Worm (Caenorhabditis elegans) whole organism, L1 larva: ENCODE results near the gene F58G1.3.

Experiments used
- C16A3.4 ChIP-seq: fragments of 150-350 bp; optimal IDR thresholded peaks from 2 replicates; lab custom pipeline; 2014; ENCODE audit warnings: missing biosample characterization, missing genetic modification characterization
- aly-2 ChIP-seq: fragments of 150-350 bp; optimal IDR thresholded peaks from 2 replicates; lab custom pipeline; 2014; ENCODE audit warnings: missing biosample characterization, missing genetic modification characterization
- blmp-1 ChIP-seq: fragments of 150-350 bp; optimal IDR thresholded peaks from 2 replicates; lab custom pipeline; 2014; ENCODE audit warnings: missing biosample characterization, missing genetic modification characterization
- ceh-8 ChIP-seq: fragments of 200-800 bp; sonication (Bioruptor generic); optimal IDR thresholded peaks from 2 replicates; lab custom pipeline; 2018; ENCODE audit warnings: mild to moderate bottlenecking, missing genetic modification characterization, moderate library complexity, missing compliant biosample characterization
- ceh-82 ChIP-seq, 3 experiments: fragments of 150-350 bp in 1 of 3; sonication (generic microtip) in 2 of 3; optimal IDR thresholded peaks; 2 replicates each; lab custom pipeline; 2014 to 2017; ENCODE audit warnings: missing biosample characterization in 3 of 3, missing genetic modification characterization in 3 of 3
- ceh-88 ChIP-seq: fragments of 200-800 bp; sonication (Bioruptor generic); IDR thresholded peaks from 2 replicates; pipeline ENCODE4 v1.3.6; 2022; ENCODE audit warnings: missing genetic modification characterization, missing compliant biosample characterization
- ceh-90 ChIP-seq: sonication (generic microtip); optimal IDR thresholded peaks from 2 replicates; lab custom pipeline; 2016; ENCODE audit warnings: missing genetic modification characterization, missing compliant biosample characterization
- dpl-1 ChIP-seq, 3 experiments: fragments of 150-350 bp in 2 of 3; sonication (generic microtip) in 1 of 3; optimal IDR thresholded peaks; 2 replicates each; lab custom pipeline; 2014 to 2017; ENCODE audit warnings: missing biosample characterization in 3 of 3, missing genetic modification characterization in 3 of 3, missing genetic modification reagents in 3 of 3
- dsc-1 ChIP-seq: sonication (generic microtip); optimal IDR thresholded peaks from 2 replicates; lab custom pipeline; 2016; ENCODE audit warnings: mild to moderate bottlenecking, missing genetic modification characterization, missing compliant biosample characterization
- egl-27 ChIP-seq, 2 experiments: fragments of 150-350 bp in 1 of 2; sonication (generic microtip); optimal IDR thresholded peaks; 3 replicates each; lab custom pipeline; 2017 to 2018; ENCODE audit warnings: missing biosample characterization in 2 of 2, missing genetic modification characterization in 2 of 2, missing genetic modification reagents in 2 of 2
- elt-2 ChIP-seq: sonication (generic microtip); optimal IDR thresholded peaks from 2 replicates; lab custom pipeline; 2016; ENCODE audit warnings: missing genetic modification characterization, mild to moderate bottlenecking, inconsistent platforms, missing compliant biosample characterization, missing genetic modification reagents
- elt-3 ChIP-seq, 6 experiments: fragments of 150-350 bp in 1 of 6; sonication (generic microtip); optimal IDR thresholded peaks; 2 replicates each; lab custom pipeline; 2017 to 2018; ENCODE audit warnings: missing biosample characterization in 6 of 6, missing genetic modification characterization in 6 of 6, inconsistent platforms in 1 of 6
- ets-5 ChIP-seq: fragments of 200-800 bp; sonication (Bioruptor generic); IDR thresholded peaks from 2 replicates; pipeline ENCODE4 v1.3.6; 2022; ENCODE audit warnings: missing genetic modification characterization, missing compliant biosample characterization
- grh-1 ChIP-seq: fragments of 200-800 bp; sonication (Bioruptor generic); IDR thresholded peaks from 2 replicates; pipeline ENCODE4 v1.3.6; 2022; ENCODE audit warnings: missing genetic modification reagents, missing genetic modification characterization, missing compliant biosample characterization
- hlh-4 ChIP-seq: sonication (generic microtip); optimal IDR thresholded peaks from 2 replicates; lab custom pipeline; 2016; ENCODE audit warnings: mild to moderate bottlenecking, missing genetic modification characterization, missing compliant biosample characterization
- jun-1 ChIP-seq: fragments of 150-350 bp; optimal IDR thresholded peaks from 2 replicates; lab custom pipeline; 2014; ENCODE audit warnings: missing biosample characterization, missing genetic modification reagents, missing genetic modification characterization
- lin-13 ChIP-seq: fragments of 150-350 bp; optimal IDR thresholded peaks from 2 replicates; lab custom pipeline; 2014; ENCODE audit warnings: missing biosample characterization, missing genetic modification reagents, missing genetic modification characterization
- lin-15B ChIP-seq: fragments of 150-350 bp; sonication (generic microtip); optimal IDR thresholded peaks from 3 replicates; lab custom pipeline; 2014; ENCODE audit warnings: missing biosample characterization, missing genetic modification characterization
- lin-35 ChIP-seq, 2 experiments: fragments of 150-350 bp; optimal IDR thresholded peaks; 2 replicates each; lab custom pipeline; 2014; ENCODE audit warnings: missing biosample characterization in 2 of 2, missing genetic modification characterization in 2 of 2, missing genetic modification reagents in 2 of 2
- nhr-20 ChIP-seq: sonication (generic microtip); optimal IDR thresholded peaks from 2 replicates; lab custom pipeline; 2016; ENCODE audit warnings: mild to moderate bottlenecking, missing genetic modification characterization, missing compliant biosample characterization
- nhr-237 ChIP-seq: fragments of 150-350 bp; optimal IDR thresholded peaks from 2 replicates; lab custom pipeline; 2014; ENCODE audit warnings: missing biosample characterization, missing genetic modification characterization
- nhr-28 ChIP-seq: fragments of 150-350 bp; optimal IDR thresholded peaks from 2 replicates; lab custom pipeline; 2014; ENCODE audit warnings: missing biosample characterization, missing genetic modification characterization
- nhr-85 ChIP-seq: sonication (generic microtip); peaks from one replicate; lab custom pipeline; 2016; ENCODE audit warnings: missing genetic modification characterization, inconsistent platforms, missing compliant biosample characterization
- pax-3 ChIP-seq: fragments of 200-800 bp; sonication (Bioruptor generic); optimal IDR thresholded peaks from 2 replicates; lab custom pipeline; 2018; ENCODE audit warnings: mild to moderate bottlenecking, missing genetic modification characterization, moderate library complexity, missing compliant biosample characterization
- pqm-1 ChIP-seq: sonication (generic microtip); optimal IDR thresholded peaks from 3 replicates; lab custom pipeline; 2017; ENCODE audit warnings: missing biosample characterization, missing genetic modification characterization
- snpc-4 ChIP-seq: fragments of 150-350 bp; optimal IDR thresholded peaks from 2 replicates; lab custom pipeline; 2014; ENCODE audit warnings: missing biosample characterization, missing genetic modification characterization
- snu-23 ChIP-seq: sonication (generic microtip); optimal IDR thresholded peaks from 2 replicates; lab custom pipeline; 2016; ENCODE audit warnings: missing genetic modification characterization, missing compliant biosample characterization
- sox-4 ChIP-seq: sonication (generic microtip); optimal IDR thresholded peaks from 2 replicates; lab custom pipeline; 2016; ENCODE audit warnings: missing genetic modification characterization, missing compliant biosample characterization
- sptf-1 ChIP-seq: fragments of 150-350 bp; optimal IDR thresholded peaks from 2 replicates; lab custom pipeline; 2014; ENCODE audit warnings: missing biosample characterization, missing genetic modification characterization
- unc-62 ChIP-seq: fragments of 150-350 bp; optimal IDR thresholded peaks from 2 replicates; lab custom pipeline; 2014; ENCODE audit warnings: missing biosample characterization, missing genetic modification reagents, missing genetic modification characterization
- unc-86 ChIP-seq: sonication (generic microtip); optimal IDR thresholded peaks from 2 replicates; lab custom pipeline; 2016; ENCODE audit warnings: missing genetic modification characterization, missing compliant biosample characterization
- zag-1 ChIP-seq: fragments of 150-350 bp; optimal IDR thresholded peaks from 2 replicates; lab custom pipeline; 2014; ENCODE audit warnings: missing biosample characterization, missing genetic modification characterization
- ztf-11 ChIP-seq, 2 experiments: sonication (generic microtip); optimal IDR thresholded peaks; 2 replicates each; lab custom pipeline; 2016 to 2017; ENCODE audit warnings: missing genetic modification characterization in 2 of 2, missing biosample characterization in 1 of 2, missing compliant biosample characterization in 1 of 2
- ztf-4 ChIP-seq: fragments of 150-350 bp; optimal IDR thresholded peaks from 2 replicates; lab custom pipeline; 2014; ENCODE audit warnings: missing biosample characterization, missing genetic modification characterization

Gene F58G1.3

ce11 chrII:12928241-12928640, at the start of gene F58G1.3:
TSS of gene F58G1.3 (minus strand) at chrII:12928341.
- TF ChIP-seq snpc-4 (tag; lab: Kevin White, UChicago) (no peak), ceh-88 (no peak), unc-86 (tag; lab: Kevin White, UChicago) (no peak), nhr-28 (no peak), nhr-237 (tag; lab: Kevin White, UChicago) (no peak)
- TF ChIP-seq, all 84 proteins: peak for 0

DNA sequence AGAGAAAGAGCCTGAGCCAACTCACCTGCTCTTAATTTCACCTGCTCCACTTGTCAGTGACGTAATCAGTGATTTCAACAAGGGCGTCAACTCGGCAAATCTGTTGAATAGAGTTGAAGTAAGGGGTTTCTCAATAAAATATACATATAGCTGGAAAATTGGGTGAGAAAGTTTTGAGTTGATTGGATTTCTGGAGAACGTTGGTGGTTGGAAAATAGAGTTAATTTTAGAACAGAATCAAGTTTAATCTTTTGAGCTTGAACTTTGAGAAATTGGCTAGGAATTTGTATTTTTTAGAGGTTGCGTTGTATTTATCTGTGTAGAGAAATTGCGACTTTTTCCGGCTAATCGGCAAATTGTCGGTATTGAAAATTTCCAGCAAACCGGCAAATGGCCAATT, 41.5 kb upstream of the F58G1.3 start, which contains the start of gene Y38F1A.4:
Gene Y38F1A.4 (minus strand): TSS at position 101 of the 400 bp plus-strand sequence.
- peak; percentile 82 for TF ChIP-seq hlh-4 (tag; lab: Kevin White, UChicago)
- TF ChIP-seq C16A3.4 (tag; lab: Kevin White, UChicago): no peak

ce11 chrII:12968448-12968969, 40.4 kb upstream of the F58G1.3 start:
- TF ChIP-seq pax-3 (tag; lab: Kevin White, UChicago) (no peak), elt-2 (no peak), ceh-8 (GFP tag; lab: Kevin White, UChicago) (no peak), sox-4 (tag; lab: Kevin White, UChicago) (no peak), zag-1 (no peak), ceh-90 (tag; lab: Kevin White, UChicago) (no peak), unc-62 (GFP tag; lab: Kevin White, UChicago) (no peak), dsc-1 (tag; lab: Kevin White, UChicago) (no peak), grh-1 (no peak), dpl-1 (GFP tag; optimal IDR thresholded peaks at IDR 0.05; lab: Kevin White, UChicago) (no peak)

ce11 chrII:12966274-12966673, 38.1 kb upstream of the F58G1.3 start:
- TF ChIP-seq sptf-1 (no peak), egl-27 (tag; optimal IDR thresholded peaks at IDR 0.05; lab: Kevin White, UChicago) (no peak), ceh-8 (GFP tag; lab: Kevin White, UChicago) (no peak), ztf-11 (tag; optimal IDR thresholded peaks at IDR 0.05; lab: Kevin White, UChicago) (no peak), aly-2 (no peak), ceh-82 (tag; optimal IDR thresholded peaks at IDR 0.05; lab: Kevin White, UChicago) (no peak), lin-15B (tag; lab: Kevin White, UChicago) (no peak), jun-1 (tag; lab: Kevin White, UChicago) (no peak), lin-13 (no peak), snu-23 (GFP tag; lab: Kevin White, UChicago) (no peak)
- TF ChIP-seq, all 84 proteins: peak for 0

ce11 chrII:12965589-12965988, 37.4 kb upstream of the F58G1.3 start:
- TF ChIP-seq unc-62 (GFP tag; lab: Kevin White, UChicago): no peak
- TF ChIP-seq blmp-1 (tag; lab: Kevin White, UChicago): peak; percentile 29
- TF ChIP-seq grh-1: peak; percentile 76
- TF ChIP-seq nhr-85 (tag; lab: Kevin White, UChicago): peak; percentile 48
- TF ChIP-seq ztf-4 (tag; lab: Kevin White, UChicago): no peak
- TF ChIP-seq pqm-1: no peak
- peak in 1 of 6 experiments; percentile 3 for TF ChIP-seq elt-3 (tag; optimal IDR thresholded peaks at IDR 0.05; lab: Kevin White, UChicago)

DNA sequence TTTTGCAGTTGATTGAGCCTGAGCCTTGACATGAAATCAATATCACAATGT, 37.2 kb upstream of the F58G1.3 start, which contains the start of gene ptr-18:
Gene ptr-18 (plus strand): TSS at position 9 of the 51 bp plus-strand sequence.
- TF ChIP-seq nhr-20 (tag; lab: Kevin White, UChicago): no peak
- TF ChIP-seq ets-5 (GFP tag; lab: Robert Waterston, UW): no peak
- no peak for TF ChIP-seq lin-35 (GFP tag; optimal IDR thresholded peaks at IDR 0.05; lab: Kevin White, UChicago)
- no peak for TF ChIP-seq jun-1 (tag; lab: Kevin White, UChicago)
- TF ChIP-seq grh-1: no peak
- no peak for TF ChIP-seq hlh-4 (tag; lab: Kevin White, UChicago)
- TF ChIP-seq unc-86 (tag; lab: Kevin White, UChicago): no peak
- TF ChIP-seq, all 84 proteins: peak for 0
